Fruit fly (Drosophila melanogaster) whole organism, prepupa: ENCODE measurements around the gene U4-U6-60K.
A peak's percentile ranks its signal among the peaks of the same experiment; 100 is the strongest.

ENCODE experiments used
- Lpt ChIP-seq: fragments of 200-800 bp; sonication (Bioruptor generic); optimal IDR thresholded peaks from 3 replicates; lab custom pipeline; 2016; ENCODE audit warnings: missing biosample characterization, missing genetic modification characterization
- lz ChIP-seq: fragments of 200-800 bp; sonication (Bioruptor generic); optimal IDR thresholded peaks from 3 replicates; lab custom pipeline; 2016; ENCODE audit warnings: missing biosample characterization, missing genetic modification characterization

dm6 chr3L:17496871-17497492, 16.7 kb downstream of the U4-U6-60K start:
- TF ChIP-seq lz (GFP tag; lab: Kevin White, UChicago) (peak; percentile 42), Lpt (GFP tag; lab: Kevin White, UChicago) (peak; percentile 72)
